Worm (Caenorhabditis elegans): Measurements from ENCODE around the gene cyp-14A2.

- TF ChIP-seq ztf-23 (GFP tag; IDR thresholded peaks at IDR 0.05) (no peak), tab-1 (GFP tag; IDR thresholded peaks at IDR 0.05) (no peak), ref-1 (GFP tag; conservative IDR thresholded peaks at IDR 0.05) (no peak), cog-1 (tag; optimal IDR thresholded peaks at IDR 0.05) (no peak), T22C8.4 (GFP tag; IDR thresholded peaks at IDR 0.05) (no peak), klf-2 (GFP tag; conservative IDR thresholded peaks at IDR 0.05) (no peak)
Observed at ce11 chrX:13224608-13225007, 44.9 kb downstream of the cyp-14A2 start, which contains the start of gene skr-19.

All from whole organism, midembryonic.